Fruit fly (Drosophila melanogaster): ENCODE results near the gene NijA.
A peak's percentile ranks its signal among the peaks of the same experiment; 100 is the strongest.

Gene NijA

DNA sequence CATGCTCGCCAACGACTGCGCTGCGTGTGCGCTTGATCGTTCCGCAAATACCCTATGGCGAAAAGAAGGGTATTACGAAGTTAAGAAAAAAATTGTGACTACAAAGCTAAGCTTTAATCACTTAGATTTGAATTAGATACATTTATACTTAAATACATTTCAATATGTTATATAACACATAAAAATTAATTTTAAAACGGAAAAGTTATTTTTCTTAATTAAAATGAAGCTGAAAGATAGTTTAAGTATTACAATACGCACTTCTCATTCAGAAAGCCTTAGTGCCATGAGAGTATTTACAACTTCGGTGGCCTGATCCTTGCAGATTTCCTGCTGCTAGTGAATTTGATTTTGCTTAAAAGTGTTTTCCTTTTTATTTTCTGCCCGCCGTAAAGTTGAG, 44.0 kb upstream of the NijA start (continued):
- TF ChIP-seq Hmr (GFP tag; optimal IDR thresholded peaks at IDR 0.05) (peak; percentile 57), sna (GFP tag; IDR thresholded peaks at IDR 0.05; ENCODE audit: partially characterized antibody) (no peak), CG18599 (GFP tag; optimal IDR thresholded peaks at IDR 0.05) (peak; percentile 60), gem (tag; optimal IDR thresholded peaks at IDR 0.05) (peak; percentile 46), bbx (GFP tag; IDR thresholded peaks at IDR 0.05; ENCODE audit: partially characterized antibody) (no peak), chn (GFP tag; optimal IDR thresholded peaks at IDR 0.05) (no peak), zen (tag; optimal IDR thresholded peaks at IDR 0.05) (no peak), CG12744 (GFP tag; optimal IDR thresholded peaks at IDR 0.05) (no peak), Mes4 (GFP tag; optimal IDR thresholded peaks at IDR 0.05) (no peak), rib (GFP tag; IDR thresholded peaks at IDR 0.05) (no peak), ato (GFP tag; IDR thresholded peaks at IDR 0.05; ENCODE audit: partially characterized antibody) (no peak), CG10431 (GFP tag; optimal IDR thresholded peaks at IDR 0.05) (no peak), CG7786 (GFP tag; optimal IDR thresholded peaks at IDR 0.05) (no peak), CG3281 (GFP tag; optimal IDR thresholded peaks at IDR 0.05) (no peak), peb (GFP tag; IDR thresholded peaks at IDR 0.05) (no peak), CG14667 (GFP tag; IDR thresholded peaks at IDR 0.05) (no peak), CG8944 (GFP tag; optimal IDR thresholded peaks at IDR 0.05) (no peak), Xbp1 (GFP tag; optimal IDR thresholded peaks at IDR 0.05) (peak; percentile 6), CG1529 (GFP tag; optimal IDR thresholded peaks at IDR 0.05) (no peak), knrl (GFP tag; IDR thresholded peaks at IDR 0.05; ENCODE audit: partially characterized antibody) (no peak), Asciz (GFP tag; optimal IDR thresholded peaks at IDR 0.05) (no peak), CG9876 (GFP tag; optimal IDR thresholded peaks at IDR 0.05) (no peak), lab (GFP tag; optimal IDR thresholded peaks at IDR 0.05) (no peak), CG6654 (GFP tag; optimal IDR thresholded peaks at IDR 0.05) (no peak), Eip74EF (GFP tag; optimal IDR thresholded peaks at IDR 0.05) (no peak), ac (GFP tag; optimal IDR thresholded peaks at IDR 0.05) (no peak), CG9609 (GFP tag; optimal IDR thresholded peaks at IDR 0.05) (no peak), zen2 (GFP tag; IDR thresholded peaks at IDR 0.05; ENCODE audit: partially characterized antibody) (no peak), lmd (GFP tag; IDR thresholded peaks at IDR 0.05) (no peak), CG2202 (tag; optimal IDR thresholded peaks at IDR 0.05) (no peak), sqz (GFP tag; optimal IDR thresholded peaks at IDR 0.05) (no peak), eyg (GFP tag; optimal IDR thresholded peaks at IDR 0.05) (no peak), CG3838 (GFP tag; optimal IDR thresholded peaks at IDR 0.05) (no peak), fd64A (GFP tag; optimal IDR thresholded peaks at IDR 0.05) (no peak), seq (GFP tag; IDR thresholded peaks at IDR 0.05) (no peak), NK7.1 (GFP tag; optimal IDR thresholded peaks at IDR 0.05) (no peak), CG32772 (GFP tag; IDR thresholded peaks at IDR 0.05) (no peak), Lhr (GFP tag; optimal IDR thresholded peaks at IDR 0.05) (no peak), CG13894 (tag; optimal IDR thresholded peaks at IDR 0.05) (no peak), CG12104 (GFP tag; optimal IDR thresholded peaks at IDR 0.05) (no peak), cad (GFP tag; optimal IDR thresholded peaks at IDR 0.05) (no peak), Ptx1 (GFP tag; IDR thresholded peaks at IDR 0.05) (0 out of 2 replicates have a peak, but pooled peaks have one; percentile 20), eve (GFP tag; optimal IDR thresholded peaks at IDR 0.05) (peak in 1 of 2 experiments; percentile 61), nmo (GFP tag; optimal IDR thresholded peaks at IDR 0.05) (peak; percentile 32), slou (GFP tag; optimal IDR thresholded peaks at IDR 0.05) (no peak), tgo (GFP tag; IDR thresholded peaks at IDR 0.05) (no peak; the same call in 2 of the 3 replicates), CG6175 (GFP tag; IDR thresholded peaks at IDR 0.05) (no peak), tin (GFP tag; optimal IDR thresholded peaks at IDR 0.05) (no peak), CG1602 (GFP tag; optimal IDR thresholded peaks at IDR 0.05) (no peak), exex (tag; optimal IDR thresholded peaks at IDR 0.05) (no peak), ind (GFP tag; optimal IDR thresholded peaks at IDR 0.05) (no peak), jigr1 (GFP tag; IDR thresholded peaks at IDR 0.05) (no peak)
